Fruit fly (Drosophila melanogaster) whole organism, wandering third instar larva: ENCODE measurements around the gene Tsen2.
A peak's percentile ranks its signal among the peaks of the same experiment; 100 is the strongest.

ENCODE experiments used
- Abd-B ChIP-seq: fragments of >200 bp; optimal IDR thresholded peaks from 2 replicates; lab custom pipeline; 2017; ENCODE audit warnings: missing biosample characterization, missing genetic modification characterization
- CG32264 ChIP-seq: fragments of 200-800 bp; sonication (Bioruptor generic); optimal IDR thresholded peaks from 2 replicates; lab custom pipeline; 2016; ENCODE audit warnings: missing biosample characterization, missing genetic modification characterization
- CG9705 ChIP-seq: fragments of 200-800 bp; sonication (Bioruptor generic); optimal IDR thresholded peaks from 2 replicates; lab custom pipeline; 2018; ENCODE audit warnings: missing biosample characterization, mild to moderate bottlenecking, missing genetic modification characterization
- CrebA ChIP-seq: fragments of 200-800 bp; sonication (Bioruptor generic); optimal IDR thresholded peaks from 2 replicates; lab custom pipeline; 2016; ENCODE audit warnings: missing biosample characterization, mild to moderate bottlenecking, missing genetic modification characterization, borderline replicate concordance
- Dfd ChIP-seq: fragments of >200 bp; optimal IDR thresholded peaks from 2 replicates; lab custom pipeline; 2017; ENCODE audit warnings: missing biosample characterization, missing genetic modification characterization
- Dif ChIP-seq: fragments of 200-275, 200-300 bp; sonication (Bioruptor generic); optimal IDR thresholded peaks from 2 replicates; lab custom pipeline; 2018; ENCODE audit warnings: missing biosample characterization, missing genetic modification characterization; ENCODE audit not compliant: partially characterized antibody
- GATAd ChIP-seq: sonication (Bioruptor generic); optimal IDR thresholded peaks from 2 replicates; lab custom pipeline; 2016; ENCODE audit warnings: missing biosample characterization, missing genetic modification characterization
- HLH106 ChIP-seq: fragments of 200-800 bp; optimal IDR thresholded peaks from 3 replicates; lab custom pipeline; 2019; ENCODE audit warnings: missing biosample characterization, mild to moderate bottlenecking, missing genetic modification characterization, moderate library complexity
- Hnf4 ChIP-seq: fragments of 200-800 bp; sonication (Bioruptor generic); optimal IDR thresholded peaks from 2 replicates; lab custom pipeline; 2016; ENCODE audit warnings: missing biosample characterization, mild to moderate bottlenecking, missing genetic modification characterization
- Hr78 ChIP-seq: fragments of >200 bp; optimal IDR thresholded peaks from 2 replicates; lab custom pipeline; 2017; ENCODE audit warnings: missing biosample characterization, missing genetic modification characterization
- Hr83 ChIP-seq: fragments of 200-300 bp; sonication (Bioruptor generic); optimal IDR thresholded peaks from 2 replicates; lab custom pipeline; 2016; ENCODE audit warnings: missing biosample characterization, mild to moderate bottlenecking, missing genetic modification characterization, moderate library complexity; ENCODE audit not compliant: poor library complexity, severe bottlenecking
- Jra ChIP-seq: sonication (Bioruptor generic); optimal IDR thresholded peaks from 2 replicates; lab custom pipeline; 2016; ENCODE audit warnings: missing biosample characterization, missing genetic modification characterization
- Mio ChIP-seq: sonication (Bioruptor generic); optimal IDR thresholded peaks from 2 replicates; lab custom pipeline; 2016; ENCODE audit warnings: missing biosample characterization, missing genetic modification characterization
- Myc ChIP-seq: fragments of >200 bp; optimal IDR thresholded peaks from 2 replicates; lab custom pipeline; 2017
- N ChIP-seq: fragments of >200 bp; optimal IDR thresholded peaks from 2 replicates; lab custom pipeline; 2018; ENCODE audit warnings: missing biosample characterization, missing external identifiers, missing genetic modification characterization
- OdsH ChIP-seq: fragments of 200-800 bp; sonication (Bioruptor generic); optimal IDR thresholded peaks from 2 replicates; lab custom pipeline; 2016; ENCODE audit warnings: missing biosample characterization, mild to moderate bottlenecking, missing genetic modification characterization
- Rel ChIP-seq, 2 experiments: fragments of 200-800 bp; sonication (Bioruptor generic) in 1 of 2; optimal IDR thresholded peaks; 2 replicates in 1 of 2; 3 replicates in 1 of 2; lab custom pipeline; 2016 to 2019; ENCODE audit warnings: mild to moderate bottlenecking in 2 of 2, missing biosample characterization in 2 of 2, missing genetic modification characterization in 2 of 2, moderate library complexity in 1 of 2
- Sp1 ChIP-seq: fragments of 200-800 bp; sonication (Bioruptor generic); optimal IDR thresholded peaks from 3 replicates; lab custom pipeline; 2019; ENCODE audit warnings: missing biosample characterization, mild to moderate bottlenecking, missing genetic modification characterization, moderate library complexity
- Vsx2 ChIP-seq: fragments of 200-300, 225-300 bp; sonication (Bioruptor generic); optimal IDR thresholded peaks from 2 replicates; lab custom pipeline; 2018; ENCODE audit warnings: missing biosample characterization, missing genetic modification characterization; ENCODE audit not compliant: partially characterized antibody
- br ChIP-seq: fragments of 200-800 bp; sonication (Bioruptor generic); optimal IDR thresholded peaks from 2 replicates; lab custom pipeline; 2016; ENCODE audit warnings: missing biosample characterization, missing genetic modification characterization
- brk ChIP-seq: fragments of 200-800 bp; sonication (Bioruptor generic); optimal IDR thresholded peaks from 2 replicates; lab custom pipeline; 2016; ENCODE audit warnings: missing biosample characterization, mild to moderate bottlenecking, missing genetic modification characterization
- dl ChIP-seq, 2 experiments: fragments of 175-275, 200-275 bp in 1 of 2; fragments of 200-275 bp in 1 of 2; sonication (Bioruptor generic); optimal IDR thresholded peaks; lab custom pipeline; 2018; ENCODE audit warnings: mild to moderate bottlenecking in 2 of 2, missing biosample characterization in 2 of 2, missing genetic modification characterization in 2 of 2, moderate library complexity in 2 of 2; ENCODE audit not compliant: partially characterized antibody in 2 of 2, insufficient read depth in 1 of 2
- dmrt93B ChIP-seq: fragments of 200-800 bp; sonication (Bioruptor generic); optimal IDR thresholded peaks from 2 replicates; lab custom pipeline; 2018; ENCODE audit warnings: missing biosample characterization, mild to moderate bottlenecking, missing genetic modification characterization
- dsf ChIP-seq: sonication (Bioruptor generic); optimal IDR thresholded peaks from 2 replicates; lab custom pipeline; 2016; ENCODE audit warnings: missing biosample characterization, missing genetic modification characterization, borderline replicate concordance
- ey ChIP-seq: fragments of 200-800 bp; sonication (Bioruptor generic); optimal IDR thresholded peaks from 2 replicates; lab custom pipeline; 2016; ENCODE audit warnings: missing biosample characterization, missing genetic modification characterization
- foxo ChIP-seq, 2 experiments: fragments of 200-800 bp; sonication (Bioruptor generic); optimal IDR thresholded peaks; 2 replicates in 1 of 2; 3 replicates in 1 of 2; lab custom pipeline; 2016 to 2017; ENCODE audit warnings: missing biosample characterization in 2 of 2, missing genetic modification characterization in 2 of 2
- fru ChIP-seq: fragments of 200-800 bp; sonication (Bioruptor generic); optimal IDR thresholded peaks from 3 replicates; lab custom pipeline; 2016; ENCODE audit warnings: missing biosample characterization, mild to moderate bottlenecking, missing genetic modification characterization
- h ChIP-seq: fragments of 200-800 bp; sonication (Bioruptor generic); optimal IDR thresholded peaks from 3 replicates; lab custom pipeline; 2016; ENCODE audit warnings: missing biosample characterization, mild to moderate bottlenecking, missing genetic modification characterization
- jim ChIP-seq: fragments of 175-275, 200-325 bp; sonication (Bioruptor generic); optimal IDR thresholded peaks from 2 replicates; lab custom pipeline; 2016; ENCODE audit warnings: missing biosample characterization, mild to moderate bottlenecking, missing genetic modification characterization
- lola ChIP-seq: fragments of >200 bp; optimal IDR thresholded peaks from 2 replicates; lab custom pipeline; 2017; ENCODE audit warnings: missing biosample characterization, missing genetic modification characterization
- pan ChIP-seq: fragments of >200 bp; optimal IDR thresholded peaks from 2 replicates; lab custom pipeline; 2017
- psq ChIP-seq: fragments of 200-800 bp; sonication (Bioruptor generic); optimal IDR thresholded peaks from 3 replicates; lab custom pipeline; 2017; ENCODE audit warnings: missing biosample characterization, mild to moderate bottlenecking, missing genetic modification characterization, moderate library complexity
- rgr ChIP-seq: fragments of 200-800 bp; sonication (Bioruptor generic); optimal IDR thresholded peaks from 3 replicates; lab custom pipeline; 2016; ENCODE audit warnings: missing biosample characterization, mild to moderate bottlenecking, missing genetic modification characterization
- sage ChIP-seq: fragments of 200-800 bp; sonication (Bioruptor generic); optimal IDR thresholded peaks from 2 replicates; lab custom pipeline; 2016; ENCODE audit warnings: missing biosample characterization, mild to moderate bottlenecking, missing genetic modification characterization
- sv ChIP-seq: fragments of 200-800 bp; sonication (Bioruptor generic); optimal IDR thresholded peaks from 3 replicates; lab custom pipeline; 2016; ENCODE audit warnings: missing biosample characterization, missing genetic modification characterization
- tai ChIP-seq: sonication (Bioruptor generic); optimal IDR thresholded peaks from 2 replicates; lab custom pipeline; 2016; ENCODE audit warnings: missing biosample characterization, missing genetic modification characterization
- usp ChIP-seq: fragments of >200 bp; optimal IDR thresholded peaks from 2 replicates; lab custom pipeline; 2017; ENCODE audit warnings: missing biosample characterization, missing genetic modification characterization
- woc ChIP-seq: sonication (Bioruptor generic); optimal IDR thresholded peaks from 2 replicates; lab custom pipeline; 2016; ENCODE audit warnings: missing biosample characterization, mild to moderate bottlenecking, missing genetic modification characterization

Gene Tsen2

dm6 chr2L:16689800-16690618 is 39.6 kb upstream of the Tsen2 start:
- TF ChIP-seq br (peak; percentile 19), Vsx2 (GFP tag; lab: Kevin White, UChicago) (no peak), Dfd (GFP tag; lab: Kevin White, UChicago) (no peak), woc (GFP tag; lab: Kevin White, UChicago) (peak; percentile 74), fru (GFP tag; lab: Kevin White, UChicago) (peak; percentile 59), sv (no peak), Mio (GFP tag; lab: Kevin White, UChicago) (no peak), pan (lab: Kevin White, UChicago) (no peak), N (GFP tag; lab: Kevin White, UChicago) (no peak), Jra (peak; percentile 30), jim (GFP tag; lab: Kevin White, UChicago) (no peak), HLH106 (tag; lab: Kevin White, UChicago) (no peak), Sp1 (GFP tag; lab: Kevin White, UChicago) (peak; percentile 4), Hr83 (no peak), usp (GFP tag; lab: Kevin White, UChicago) (no peak), foxo (GFP tag; optimal IDR thresholded peaks at IDR 0.05; lab: Kevin White, UChicago) (peak in 1 of 2 experiments; percentile 28), sage (GFP tag; lab: Kevin White, UChicago) (no peak), CG32264 (GFP tag; lab: Kevin White, UChicago) (peak; percentile 19), dl (GFP tag; optimal IDR thresholded peaks at IDR 0.05; lab: Kevin White, UChicago; ENCODE audit: insufficient read depth in 1 of 2, partially characterized antibody in 2 of 2) (peak; percentile 25 to 65), Myc (lab: Kevin White, UChicago) (no peak), Hnf4 (GFP tag; lab: Kevin White, UChicago) (peak; percentile 30), Dif (GFP tag; lab: Kevin White, UChicago) (peak; percentile 41), GATAd (no peak), OdsH (GFP tag; lab: Kevin White, UChicago) (peak; percentile 44), CrebA (GFP tag; lab: Kevin White, UChicago) (no peak), rgr (peak; percentile 48), lola (GFP tag; lab: Kevin White, UChicago) (no peak), Hr78 (GFP tag; lab: Kevin White, UChicago) (no peak), tai (no peak), dsf (no peak), CG9705 (GFP tag; lab: Kevin White, UChicago) (no peak), psq (GFP tag; lab: Kevin White, UChicago) (peak; percentile 96), dmrt93B (GFP tag; lab: Kevin White, UChicago) (no peak), Abd-B (GFP tag; lab: Kevin White, UChicago) (no peak), ey (GFP tag; lab: Kevin White, UChicago) (peak; percentile 67), Rel (GFP tag; optimal IDR thresholded peaks at IDR 0.05; lab: Kevin White, UChicago) (peak; percentile 51), Rel (tag; optimal IDR thresholded peaks at IDR 0.05; lab: Kevin White, UChicago) (no peak), brk (GFP tag; lab: Kevin White, UChicago) (no peak), h (GFP tag; lab: Kevin White, UChicago) (peak; percentile 73)

- no peak for TF ChIP-seq foxo (GFP tag; optimal IDR thresholded peaks at IDR 0.05; lab: Kevin White, UChicago)
- no peak for TF ChIP-seq dl (GFP tag; optimal IDR thresholded peaks at IDR 0.05; lab: Kevin White, UChicago; ENCODE audit: insufficient read depth in 1 of 2, partially characterized antibody in 2 of 2)
Observed at dm6 chr2L:16690619-16690908, 39.0 kb upstream of the Tsen2 start.
